Worm (Caenorhabditis elegans) whole organism, L4/young adult: ENCODE measurements around the gene str-225.

Experiments
- W03F9.2 ChIP-seq: fragments of 150-350 bp; optimal IDR thresholded peaks from 2 replicates; lab custom pipeline; 2014; ENCODE audit warnings: missing biosample characterization, missing genetic modification characterization
- him-1 ChIP-seq: sonication (generic microtip); optimal IDR thresholded peaks from 2 replicates; lab custom pipeline; 2016; ENCODE audit warnings: missing genotype, missing genetic modification reagents, missing genetic modification characterization, missing compliant biosample characterization

DNA sequence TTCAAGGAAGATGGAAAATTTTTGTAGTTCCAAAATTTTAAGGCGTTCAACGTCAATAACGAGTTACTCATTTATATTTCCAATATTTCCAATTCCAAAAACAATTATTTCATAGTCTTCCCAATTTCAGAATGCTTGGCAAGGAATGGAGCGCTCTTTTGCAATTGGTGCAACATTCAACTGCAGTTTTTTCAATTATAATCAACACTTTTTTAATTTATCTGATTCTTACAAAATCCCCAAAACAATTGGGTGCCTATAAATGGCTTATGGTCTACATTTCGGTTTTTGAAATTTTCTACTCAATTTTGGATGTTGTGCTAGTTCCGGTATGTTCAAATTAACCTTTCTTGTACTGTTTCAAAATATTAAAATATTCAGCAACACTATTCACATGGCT lies at the start of gene str-225:
- TF ChIP-seq W03F9.2 (no peak), him-1 (tag; lab: Kevin White, UChicago) (no peak)
